Worm (Caenorhabditis elegans) whole organism, L2 larva: Measurements from ENCODE around the gene gipc-2.

Source experiments
- C34F6.9 ChIP-seq: fragments of 150-350 bp; optimal IDR thresholded peaks from 2 replicates; lab custom pipeline; 2014; ENCODE audit warnings: missing biosample characterization, missing genetic modification characterization
- R02D3.7 ChIP-seq: fragments of 150-350 bp; optimal IDR thresholded peaks from 2 replicates; lab custom pipeline; 2014; ENCODE audit warnings: missing biosample characterization, missing genetic modification characterization
- ZK546.5 ChIP-seq: sonication (generic microtip); optimal IDR thresholded peaks from 2 replicates; lab custom pipeline; 2017; ENCODE audit warnings: missing biosample characterization, missing genetic modification characterization
- alr-1 ChIP-seq: fragments of 150-350 bp; optimal IDR thresholded peaks from 2 replicates; lab custom pipeline; 2014; ENCODE audit warnings: missing biosample characterization, missing genetic modification characterization
- aly-2 ChIP-seq: fragments of 150-350 bp; optimal IDR thresholded peaks from 2 replicates; lab custom pipeline; 2014; ENCODE audit warnings: missing biosample characterization, missing genetic modification characterization
- ama-1 ChIP-seq: fragments of 150-350 bp; optimal IDR thresholded peaks from 2 replicates; lab custom pipeline; 2018; ENCODE audit warnings: inconsistent platforms
- blmp-1 ChIP-seq: sonication (generic microtip); optimal IDR thresholded peaks from 2 replicates; lab custom pipeline; 2017; ENCODE audit warnings: missing genetic modification characterization, mild to moderate bottlenecking, missing compliant biosample characterization, antibody characterized with exemption, moderate library complexity; ENCODE audit not compliant: insufficient read depth
- ceh-16 ChIP-seq: fragments of 150-350 bp; optimal IDR thresholded peaks from 2 replicates; lab custom pipeline; 2014; ENCODE audit warnings: missing biosample characterization, missing genetic modification characterization
- ceh-82 ChIP-seq: fragments of 150-350 bp; optimal IDR thresholded peaks from 2 replicates; lab custom pipeline; 2014; ENCODE audit warnings: missing biosample characterization, missing genetic modification characterization
- crh-2 ChIP-seq: sonication (generic microtip); optimal IDR thresholded peaks from 2 replicates; lab custom pipeline; 2017; ENCODE audit warnings: missing biosample characterization, missing genetic modification characterization
- dmd-4 ChIP-seq: sonication (generic microtip); optimal IDR thresholded peaks from 2 replicates; lab custom pipeline; 2017; ENCODE audit warnings: missing biosample characterization, missing genetic modification characterization
- elt-1 ChIP-seq: fragments of 150-350 bp; optimal IDR thresholded peaks from 2 replicates; lab custom pipeline; 2014; ENCODE audit warnings: missing biosample characterization, missing genetic modification characterization
- elt-3 ChIP-seq: sonication (generic microtip); optimal IDR thresholded peaks from 2 replicates; lab custom pipeline; 2017; ENCODE audit warnings: missing biosample characterization, missing genetic modification characterization
- fos-1 ChIP-seq: fragments of 150-350 bp; optimal IDR thresholded peaks from 2 replicates; lab custom pipeline; 2014; ENCODE audit warnings: missing biosample characterization, missing genetic modification characterization
- gmeb-1 ChIP-seq: fragments of 150-350 bp; optimal IDR thresholded peaks from 2 replicates; lab custom pipeline; 2014; ENCODE audit warnings: missing biosample characterization, missing genetic modification characterization
- lin-13 ChIP-seq: fragments of 150-350 bp; optimal IDR thresholded peaks from 2 replicates; lab custom pipeline; 2014; ENCODE audit warnings: missing biosample characterization, missing genetic modification reagents, missing genetic modification characterization
- lin-39 ChIP-seq: fragments of 150-350 bp; optimal IDR thresholded peaks from 2 replicates; lab custom pipeline; 2014; ENCODE audit warnings: missing biosample characterization, missing genetic modification reagents, missing genetic modification characterization
- lsy-2 ChIP-seq, 2 experiments: fragments of 150-350 bp in 1 of 2; sonication (generic microtip) in 1 of 2; optimal IDR thresholded peaks; 2 replicates each; lab custom pipeline; 2014 to 2017; ENCODE audit warnings: missing biosample characterization in 2 of 2, missing genetic modification characterization in 2 of 2
- mab-5 ChIP-seq: fragments of 150-350 bp; optimal IDR thresholded peaks from 2 replicates; lab custom pipeline; 2014; ENCODE audit warnings: missing biosample characterization, missing genetic modification characterization
- mbf-1 ChIP-seq: sonication (generic microtip); optimal IDR thresholded peaks from 2 replicates; lab custom pipeline; 2017; ENCODE audit warnings: missing biosample characterization, missing genetic modification characterization
- nhr-10 ChIP-seq: sonication (generic microtip); optimal IDR thresholded peaks from 2 replicates; lab custom pipeline; 2017; ENCODE audit warnings: missing biosample characterization, missing genetic modification characterization
- nhr-11 ChIP-seq: fragments of 150-350 bp; optimal IDR thresholded peaks from 2 replicates; lab custom pipeline; 2014; ENCODE audit warnings: missing biosample characterization, missing genetic modification characterization
- nhr-12 ChIP-seq: fragments of 150-350 bp; optimal IDR thresholded peaks from 2 replicates; lab custom pipeline; 2014; ENCODE audit warnings: missing biosample characterization, missing genetic modification characterization
- nhr-129 ChIP-seq: fragments of 150-350 bp; optimal IDR thresholded peaks from 2 replicates; lab custom pipeline; 2014; ENCODE audit warnings: missing biosample characterization, missing genetic modification characterization
- nhr-21 ChIP-seq: fragments of 150-350 bp; optimal IDR thresholded peaks from 2 replicates; lab custom pipeline; 2014; ENCODE audit warnings: missing biosample characterization, missing genetic modification characterization
- nhr-23 ChIP-seq: fragments of 150-350 bp; optimal IDR thresholded peaks from 2 replicates; lab custom pipeline; 2014; ENCODE audit warnings: missing biosample characterization, missing genetic modification reagents, missing genetic modification characterization
- nhr-237 ChIP-seq: fragments of 150-350 bp; optimal IDR thresholded peaks from 2 replicates; lab custom pipeline; 2014; ENCODE audit warnings: missing biosample characterization, missing genetic modification characterization
- nhr-77 ChIP-seq: fragments of 150-350 bp; optimal IDR thresholded peaks from 2 replicates; lab custom pipeline; 2014; ENCODE audit warnings: missing biosample characterization, missing genetic modification characterization
- peb-1 ChIP-seq: fragments of 150-350 bp; optimal IDR thresholded peaks from 2 replicates; lab custom pipeline; 2014; ENCODE audit warnings: missing biosample characterization, missing genetic modification characterization
- sem-4 ChIP-seq: fragments of 150-350 bp; optimal IDR thresholded peaks from 2 replicates; lab custom pipeline; 2014; ENCODE audit warnings: missing biosample characterization, missing genetic modification reagents, missing genetic modification characterization
- skn-1 ChIP-seq: sonication (generic microtip); optimal IDR thresholded peaks from 2 replicates; lab custom pipeline; 2017; ENCODE audit warnings: missing biosample characterization, missing genetic modification characterization
- sma-3 ChIP-seq: sonication (generic microtip); optimal IDR thresholded peaks from 2 replicates; lab custom pipeline; 2016; ENCODE audit warnings: missing genetic modification reagents, missing genetic modification characterization, missing compliant biosample characterization
- sma-9 ChIP-seq, 2 experiments: fragments of 150-350 bp in 1 of 2; sonication (generic microtip) in 1 of 2; optimal IDR thresholded peaks; 2 replicates each; lab custom pipeline; 2014 to 2016; ENCODE audit warnings: missing genetic modification characterization in 2 of 2, mild to moderate bottlenecking in 1 of 2, missing biosample characterization in 1 of 2, missing compliant biosample characterization in 1 of 2, missing genetic modification reagents in 1 of 2, moderate library complexity in 1 of 2
- snpc-4 ChIP-seq: fragments of 150-350 bp; optimal IDR thresholded peaks from 2 replicates; lab custom pipeline; 2014; ENCODE audit warnings: missing biosample characterization, missing genetic modification characterization
- unc-55 ChIP-seq: fragments of 150-350 bp; sonication (generic microtip); optimal IDR thresholded peaks from 3 replicates; lab custom pipeline; 2014; ENCODE audit warnings: missing biosample characterization, missing genetic modification reagents, missing genetic modification characterization
- unc-62 ChIP-seq: fragments of 150-350 bp; optimal IDR thresholded peaks from 2 replicates; lab custom pipeline; 2014; ENCODE audit warnings: missing biosample characterization, missing genetic modification reagents, missing genetic modification characterization
- zag-1 ChIP-seq: fragments of 150-350 bp; optimal IDR thresholded peaks from 2 replicates; lab custom pipeline; 2014; ENCODE audit warnings: missing biosample characterization, missing genetic modification characterization
- ztf-11 ChIP-seq: sonication (generic microtip); optimal IDR thresholded peaks from 2 replicates; lab custom pipeline; 2017; ENCODE audit warnings: missing biosample characterization, missing genetic modification characterization
- ztf-4 ChIP-seq: fragments of 150-350 bp; optimal IDR thresholded peaks from 2 replicates; lab custom pipeline; 2014; ENCODE audit warnings: missing biosample characterization, missing genetic modification characterization

Gene gipc-2

ce11 chrIV:10006792-10007191, 20.7 kb downstream of the gipc-2 start, which contains the start of gene C47E12.13:
Gene C47E12.13 (minus strand): TSS chrIV:10006892.
- TF ChIP-seq ztf-4 (tag; lab: Kevin White, UChicago), result no peak
- TF ChIP-seq nhr-129 (tag; lab: Kevin White, UChicago), result no peak
- TF ChIP-seq mbf-1 (tag; lab: Kevin White, UChicago), result no peak
- no peak for TF ChIP-seq aly-2 (tag; lab: Kevin White, UChicago)
- TF ChIP-seq ceh-82, result no peak
- TF ChIP-seq R02D3.7, result no peak
- no peak for TF ChIP-seq gmeb-1 (tag; lab: Kevin White, UChicago)
- no peak for TF ChIP-seq ZK546.5 (tag; lab: Kevin White, UChicago)
- TF ChIP-seq sma-9 (GFP tag; optimal IDR thresholded peaks at IDR 0.05; lab: Kevin White, UChicago), result no peak
- no peak for TF ChIP-seq sma-9 (tag; optimal IDR thresholded peaks at IDR 0.05; lab: Kevin White, UChicago)
- no peak for TF ChIP-seq unc-62 (GFP tag; lab: Kevin White, UChicago)
- no peak for TF ChIP-seq lin-39 (tag; lab: Kevin White, UChicago)
- no peak for TF ChIP-seq blmp-1 (tag; lab: Kevin White, UChicago)
- TF ChIP-seq zag-1 (tag; lab: Kevin White, UChicago), result no peak
- TF ChIP-seq nhr-23, result no peak
- TF ChIP-seq, all 48 proteins: peak for 0

- TF ChIP-seq C34F6.9 (tag; lab: Kevin White, UChicago), result peak; percentile 18
- no peak for TF ChIP-seq nhr-12 (tag; lab: Kevin White, UChicago)
- peak; percentile 58 to 92 for TF ChIP-seq lsy-2 (tag; optimal IDR thresholded peaks at IDR 0.05; lab: Kevin White, UChicago)
- TF ChIP-seq crh-2 (tag; lab: Kevin White, UChicago), result peak; percentile 32
- peak; percentile 88 for TF ChIP-seq nhr-129 (tag; lab: Kevin White, UChicago)
- TF ChIP-seq, all 48 proteins: peak for 4
These were observed 24.1 kb downstream of the gipc-2 start, which contains the start of the genes C47E12.2 and sars-1 for ce11 chrIV:10003372-10003771. Gene C47E12.2 (minus strand): TSS chrIV:10003502. Gene sars-1 (plus strand): TSS chrIV:10003726.

ce11 chrIV:10001748-10002147, 25.7 kb downstream of the gipc-2 start, which contains the start of gene C47E12.3:
Gene C47E12.3 (minus strand): TSS chrIV:10001848.
- TF ChIP-seq ceh-82 (no peak), ztf-11 (tag; lab: Kevin White, UChicago) (no peak), nhr-21 (tag; lab: Kevin White, UChicago) (no peak), nhr-23 (no peak), mbf-1 (tag; lab: Kevin White, UChicago) (no peak), dmd-4 (tag; lab: Kevin White, UChicago) (no peak)

ce11 chrIV:9998487-9999218, 28.8 kb downstream of the gipc-2 start, which contains the start of gene pyp-1:
Gene pyp-1 (minus strand): TSS chrIV:9998925.
- peak; percentile 33 for TF ChIP-seq ama-1 (lab: Kevin White, UChicago)
- no peak for TF ChIP-seq blmp-1 (tag; lab: Kevin White, UChicago)
- TF ChIP-seq C34F6.9 (tag; lab: Kevin White, UChicago), result no peak
- TF ChIP-seq sma-9 (GFP tag; optimal IDR thresholded peaks at IDR 0.05; lab: Kevin White, UChicago), result peak; percentile 22
- no peak for TF ChIP-seq sma-9 (tag; optimal IDR thresholded peaks at IDR 0.05; lab: Kevin White, UChicago)
- peak in 1 of 2 experiments; percentile 69 for TF ChIP-seq lsy-2 (tag; optimal IDR thresholded peaks at IDR 0.05; lab: Kevin White, UChicago)
- peak; percentile 56 for TF ChIP-seq fos-1 (tag; lab: Kevin White, UChicago)
- peak; percentile 34 for TF ChIP-seq unc-55 (GFP tag; lab: Kevin White, UChicago)

- TF ChIP-seq unc-55 (GFP tag; lab: Kevin White, UChicago) (peak; percentile 55), mab-5 (tag; lab: Kevin White, UChicago) (peak; percentile 12), lsy-2 (tag; optimal IDR thresholded peaks at IDR 0.05; lab: Kevin White, UChicago) (peak in 1 of 2 experiments; percentile 50), fos-1 (tag; lab: Kevin White, UChicago) (no peak), gmeb-1 (tag; lab: Kevin White, UChicago) (peak; percentile 5), ama-1 (lab: Kevin White, UChicago) (peak; percentile 55), nhr-23 (no peak), elt-1 (tag; lab: Kevin White, UChicago) (no peak), nhr-10 (tag; lab: Kevin White, UChicago) (no peak), ztf-4 (tag; lab: Kevin White, UChicago) (no peak), snpc-4 (tag; lab: Kevin White, UChicago) (no peak), ceh-82 (no peak), sma-3 (GFP tag; lab: Kevin White, UChicago) (peak; percentile 41), crh-2 (tag; lab: Kevin White, UChicago) (peak; percentile 86), sem-4 (tag; lab: Kevin White, UChicago) (no peak), aly-2 (tag; lab: Kevin White, UChicago) (no peak), nhr-11 (no peak), nhr-77 (no peak), lin-13 (no peak), lin-39 (tag; lab: Kevin White, UChicago) (no peak), alr-1 (tag; lab: Kevin White, UChicago) (no peak), nhr-237 (no peak), nhr-21 (tag; lab: Kevin White, UChicago) (peak; percentile 28), sma-9 (GFP tag; optimal IDR thresholded peaks at IDR 0.05; lab: Kevin White, UChicago) (no peak), sma-9 (tag; optimal IDR thresholded peaks at IDR 0.05; lab: Kevin White, UChicago) (no peak), zag-1 (tag; lab: Kevin White, UChicago) (no peak), ZK546.5 (tag; lab: Kevin White, UChicago) (no peak), blmp-1 (tag; lab: Kevin White, UChicago) (no peak), skn-1 (tag; lab: Kevin White, UChicago) (no peak), elt-3 (tag; lab: Kevin White, UChicago) (no peak), ceh-16 (tag; lab: Kevin White, UChicago) (no peak), peb-1 (tag; lab: Kevin White, UChicago) (no peak)
These were observed 32.5 kb downstream of the gipc-2 start, which contains the start of gene uba-1 for ce11 chrIV:9994895-9995394. Gene uba-1 (minus strand): TSS chrIV:9994945.
